Fruit fly (Drosophila melanogaster): Measurements from ENCODE around the gene PH4alphaEFB.

PH4alphaEFB gene

dm6 chr3R:30529570-30529969, 63.7 kb downstream of the PH4alphaEFB start:
- TF ChIP-seq noc (tag; optimal IDR thresholded peaks at IDR 0.05) = no peak

- no peak for TF ChIP-seq noc (tag; optimal IDR thresholded peaks at IDR 0.05)
Measured at dm6 chr3R:30531129-30531708, 65.4 kb downstream of the PH4alphaEFB start.

dm6 chr3R:30531989-30532653, 66.3 kb downstream of the PH4alphaEFB start, which contains the start of gene tmod:
Gene tmod, plus strand, starts transcription at chr3R:30532607.
- TF ChIP-seq noc (tag; optimal IDR thresholded peaks at IDR 0.05) = no peak

dm6 chr3R:30534444-30534843, 68.6 kb downstream of the PH4alphaEFB start:
- no peak for TF ChIP-seq noc (tag; optimal IDR thresholded peaks at IDR 0.05)

Measured in whole organism, larva.